Worm (Caenorhabditis elegans) whole organism, L2 larva: ENCODE data around the gene R02F11.10.

ENCODE experiments used
- elt-1 ChIP-seq: fragments of 150-350 bp; optimal IDR thresholded peaks from 2 replicates; lab custom pipeline; 2014; ENCODE audit warnings: missing biosample characterization, missing genetic modification characterization
- lsy-2 ChIP-seq, 2 experiments: fragments of 150-350 bp in 1 of 2; sonication (generic microtip) in 1 of 2; optimal IDR thresholded peaks; 2 replicates each; lab custom pipeline; 2014 to 2017; ENCODE audit warnings: missing biosample characterization in 2 of 2, missing genetic modification characterization in 2 of 2
- nhr-21 ChIP-seq: fragments of 150-350 bp; optimal IDR thresholded peaks from 2 replicates; lab custom pipeline; 2014; ENCODE audit warnings: missing biosample characterization, missing genetic modification characterization
- nhr-25 ChIP-seq: fragments of 150-350 bp; sonication (generic microtip); optimal IDR thresholded peaks from 3 replicates; lab custom pipeline; 2014; ENCODE audit warnings: missing biosample characterization, missing genetic modification characterization

ce11 chrV:4769633-4770032 is 19.3 kb upstream of the R02F11.10 start, which contains the start of gene C18G1.9:
- TF ChIP-seq lsy-2 (tag; optimal IDR thresholded peaks at IDR 0.05; lab: Kevin White, UChicago) (no peak), elt-1 (tag; lab: Kevin White, UChicago) (no peak), nhr-25 (tag; lab: Kevin White, UChicago) (no peak), nhr-21 (tag; lab: Kevin White, UChicago) (no peak)
